Fruit fly (Drosophila melanogaster): ENCODE data around the gene CG4025.

Gene CG4025

DNA sequence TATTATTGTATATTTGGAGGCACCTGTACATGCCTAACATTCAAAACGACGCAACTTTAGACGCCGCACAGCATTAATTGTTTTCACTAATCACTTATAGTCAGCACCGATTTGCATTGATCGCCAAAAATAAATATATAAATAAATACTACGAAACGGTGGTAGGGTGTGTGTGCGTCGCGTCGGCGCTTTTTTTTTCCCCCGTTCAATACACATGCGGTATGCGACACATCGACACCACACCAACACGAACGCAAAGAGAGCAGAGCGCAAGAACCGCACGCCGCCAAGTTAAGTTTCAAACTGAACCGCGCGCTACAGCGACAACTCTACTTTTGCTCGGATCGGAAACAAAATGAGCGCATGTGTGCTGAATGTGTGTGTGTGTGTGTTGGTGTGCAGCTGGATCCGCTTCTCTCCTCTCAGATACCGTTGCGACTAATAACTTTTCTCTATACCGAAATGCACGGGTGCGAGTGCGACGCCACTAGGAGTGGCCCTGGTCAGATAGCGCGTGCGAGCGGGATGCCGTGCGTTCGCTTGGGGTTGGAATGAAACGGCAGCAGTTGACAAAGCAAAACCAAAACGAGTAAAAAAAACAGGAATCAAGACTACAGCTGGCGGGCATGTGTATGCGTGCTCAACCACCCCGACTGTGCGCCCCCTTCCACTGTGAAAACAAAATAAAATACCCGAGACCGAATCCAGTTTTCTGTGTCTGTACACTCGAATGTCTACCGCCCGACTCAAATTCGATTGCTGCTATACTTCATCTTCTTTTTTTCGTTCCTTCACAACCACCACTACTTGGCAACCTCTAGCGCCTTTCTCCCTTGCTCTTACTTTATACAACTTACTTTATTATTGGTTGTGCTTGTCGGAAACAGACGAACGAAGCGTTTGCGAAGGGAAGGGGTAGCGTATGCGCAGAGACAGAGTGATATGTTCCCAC is 46.5 kb downstream of the CG4025 start, which contains the start of gene ph-d (continued):
- TF ChIP-seq ss (GFP tag; optimal IDR thresholded peaks at IDR 0.05) (peak; percentile 84 to 93), dac (GFP tag; optimal IDR thresholded peaks at IDR 0.05) (peak; percentile 79), CG11762 (GFP tag; optimal IDR thresholded peaks at IDR 0.05; ENCODE audit: insufficient read depth) (peak; percentile 38), OdsH (GFP tag; optimal IDR thresholded peaks at IDR 0.05) (peak; percentile 5), fkh (GFP tag; optimal IDR thresholded peaks at IDR 0.05) (peak; percentile 51), CG31627 (GFP tag; optimal IDR thresholded peaks at IDR 0.05) (peak; percentile 23), CG6792 (GFP tag; optimal IDR thresholded peaks at IDR 0.05) (no peak), CG6808 (GFP tag; optimal IDR thresholded peaks at IDR 0.05) (peak; percentile 76), CG6854 (GFP tag; optimal IDR thresholded peaks at IDR 0.05) (peak; percentile 67), svp (GFP tag) (peak; percentile 75), spab (GFP tag; optimal IDR thresholded peaks at IDR 0.05) (no peak), CG6276 (GFP tag; optimal IDR thresholded peaks at IDR 0.05) (peak; percentile 25), pdm3 (GFP tag; optimal IDR thresholded peaks at IDR 0.05) (peak; percentile 51), dsx (GFP tag; optimal IDR thresholded peaks at IDR 0.05; ENCODE audit: poor library complexity, severe bottlenecking) (peak; percentile 77), Eip78C (GFP tag) (peak; percentile 87), Hr4 (GFP tag; optimal IDR thresholded peaks at IDR 0.05) (peak; percentile 52), Hr38 (GFP tag; optimal IDR thresholded peaks at IDR 0.05) (no peak), CG10669 (GFP tag; optimal IDR thresholded peaks at IDR 0.05) (peak; percentile 60), lz (GFP tag; optimal IDR thresholded peaks at IDR 0.05) (peak; percentile 15), CG11294 (GFP tag; IDR thresholded peaks at IDR 0.05) (peak; percentile 36; the same call in 1 of the 2 replicates), CG32006 (GFP tag; optimal IDR thresholded peaks at IDR 0.05) (peak; percentile 57), Lpt (GFP tag; optimal IDR thresholded peaks at IDR 0.05) (peak; percentile 94), Sox14 (GFP tag; optimal IDR thresholded peaks at IDR 0.05) (peak; percentile 64)

DNA sequence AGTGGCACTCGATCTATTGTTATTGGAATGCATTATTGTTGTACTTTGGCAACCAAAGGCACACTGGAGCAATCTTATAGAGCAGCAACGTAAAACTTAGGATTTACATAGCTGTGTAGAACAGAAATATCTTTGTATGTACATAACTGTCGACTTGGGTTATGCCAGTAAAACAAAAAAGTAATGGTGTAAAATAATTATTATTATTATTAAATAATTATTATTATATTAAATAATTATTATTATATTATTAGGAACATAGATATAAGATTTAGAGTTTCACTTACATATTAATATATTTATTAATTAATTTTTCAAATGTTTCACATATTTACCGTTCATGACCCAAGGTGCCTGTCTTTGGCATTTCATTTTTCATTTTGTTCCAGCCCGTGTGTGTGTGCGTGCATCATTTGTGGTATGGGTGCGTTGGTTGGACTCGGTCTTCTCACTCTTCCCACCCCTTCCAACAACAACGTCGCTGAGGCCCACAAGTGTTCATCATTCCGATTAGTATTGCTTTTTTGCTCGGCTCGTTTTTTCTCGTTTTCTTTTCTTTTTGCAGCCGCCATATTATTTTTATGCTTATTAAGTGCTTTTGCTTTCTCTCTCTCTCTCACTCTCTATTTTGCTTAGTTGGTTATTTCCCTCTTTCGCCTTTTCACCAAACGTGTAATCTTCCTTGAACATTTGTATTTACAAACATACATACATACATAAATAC is 47.4 kb downstream of the CG4025 start:
- peak; percentile 66 for TF ChIP-seq fkh (GFP tag; optimal IDR thresholded peaks at IDR 0.05)
- TF ChIP-seq CG6276 (GFP tag; optimal IDR thresholded peaks at IDR 0.05) = peak; percentile 95
- peak; percentile 86 for TF ChIP-seq spab (GFP tag; optimal IDR thresholded peaks at IDR 0.05)
- peak; percentile 91 for TF ChIP-seq CG8119 (GFP tag; IDR thresholded peaks at IDR 0.05)
- TF ChIP-seq Smox (GFP tag; optimal IDR thresholded peaks at IDR 0.05) = peak; percentile 65
- TF ChIP-seq fd59A (GFP tag; optimal IDR thresholded peaks at IDR 0.05) = peak; percentile 33
- TF ChIP-seq Blimp-1 (GFP tag; optimal IDR thresholded peaks at IDR 0.05) = peak; percentile 83
- peak; percentile 72 for TF ChIP-seq CG3919 (GFP tag; optimal IDR thresholded peaks at IDR 0.05)
- TF ChIP-seq Hr4 (GFP tag; optimal IDR thresholded peaks at IDR 0.05) = peak; percentile 75
- TF ChIP-seq CG3032 (tag; optimal IDR thresholded peaks at IDR 0.05) = peak; percentile 93
- peak; percentile 85 for TF ChIP-seq CG9139 (GFP tag; optimal IDR thresholded peaks at IDR 0.05)
- peak; percentile 84 for TF ChIP-seq CG16779 (tag; optimal IDR thresholded peaks at IDR 0.05)
- TF ChIP-seq pdm3 (GFP tag; optimal IDR thresholded peaks at IDR 0.05) = peak; percentile 74
- peak; percentile 34 for TF ChIP-seq Eip75B (GFP tag; optimal IDR thresholded peaks at IDR 0.05)
- peak; percentile 96 for TF ChIP-seq CG34406 (GFP tag; optimal IDR thresholded peaks at IDR 0.05)
- peak; percentile 69 for TF ChIP-seq CG7368 (GFP tag; optimal IDR thresholded peaks at IDR 0.05)
- TF ChIP-seq dac (GFP tag; optimal IDR thresholded peaks at IDR 0.05) = peak; percentile 76
- peak; percentile 91 to 93 for TF ChIP-seq ss (GFP tag; optimal IDR thresholded peaks at IDR 0.05)
- peak; percentile 89 for TF ChIP-seq svp (GFP tag)
- TF ChIP-seq Eip93F (GFP tag; optimal IDR thresholded peaks at IDR 0.05) = peak; percentile 33
- peak; percentile 84 for TF ChIP-seq CG11294 (GFP tag; IDR thresholded peaks at IDR 0.05)
- TF ChIP-seq CG11902 (GFP tag; optimal IDR thresholded peaks at IDR 0.05) = peak; percentile 85
- TF ChIP-seq CG8319 (GFP tag; optimal IDR thresholded peaks at IDR 0.05) = peak; percentile 69
- TF ChIP-seq CG6792 (GFP tag; optimal IDR thresholded peaks at IDR 0.05) = peak; percentile 82
- peak; percentile 88 for TF ChIP-seq CG11762 (GFP tag; optimal IDR thresholded peaks at IDR 0.05; ENCODE audit: insufficient read depth)
- peak; percentile 85 for TF ChIP-seq Hr39 (GFP tag; optimal IDR thresholded peaks at IDR 0.05)
- TF ChIP-seq Ets96B (tag; optimal IDR thresholded peaks at IDR 0.05) = peak; percentile 89
- peak; percentile 49 for TF ChIP-seq Sox102F (GFP tag; optimal IDR thresholded peaks at IDR 0.05)
- peak; percentile 96 for TF ChIP-seq CG4318 (GFP tag; optimal IDR thresholded peaks at IDR 0.05)
- peak; percentile 91 for TF ChIP-seq Sox15 (GFP tag; optimal IDR thresholded peaks at IDR 0.05)
- no peak for TF ChIP-seq Hr38 (GFP tag; optimal IDR thresholded peaks at IDR 0.05)
- peak; percentile 73 for TF ChIP-seq Met (GFP tag; optimal IDR thresholded peaks at IDR 0.05)
- TF ChIP-seq salr (GFP tag; optimal IDR thresholded peaks at IDR 0.05) = peak; percentile 72 to 79
